Fruit fly (Drosophila melanogaster): Measurements from ENCODE around the gene Ccdc39.

DNA sequence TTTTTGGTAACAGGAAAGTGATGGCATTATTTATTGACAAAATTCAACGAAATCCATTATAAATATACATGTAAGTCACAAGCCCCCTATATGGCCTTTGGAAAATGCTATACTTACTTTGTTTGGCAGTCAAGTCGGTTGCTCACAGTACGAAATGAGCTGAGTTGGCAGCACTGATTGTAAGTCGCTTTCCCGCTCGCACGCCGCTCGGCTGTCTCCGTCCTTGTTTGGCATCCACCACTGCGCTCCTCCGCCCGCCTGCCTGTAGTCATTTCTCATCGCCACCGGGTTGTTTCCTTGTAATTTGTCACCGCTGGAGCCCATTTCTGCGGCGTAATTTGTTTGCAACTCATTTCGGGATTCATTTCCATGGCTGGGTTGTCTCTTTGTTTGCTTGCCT is 49.1 kb upstream of the Ccdc39 start:
- TF ChIP-seq psq (optimal IDR thresholded peaks at IDR 0.05) (no peak), Dll (optimal IDR thresholded peaks at IDR 0.05) (no peak)
